Fruit fly (Drosophila melanogaster) whole organism, embryonic: ENCODE results near the gene Hrb98DE.

Experiments
- Adf1 ChIP-seq: fragments of 200-800 bp; sonication (Bioruptor generic); IDR thresholded peaks from 2 replicates; pipeline ENCODE4 v1.3.6; 2022; ENCODE audit warnings: missing biosample characterization, missing genetic modification characterization
- CG10979 ChIP-seq: fragments of 200-800 bp; sonication (Bioruptor generic); optimal IDR thresholded peaks from 2 replicates; lab custom pipeline; 2018; ENCODE audit warnings: missing biosample characterization, mild to moderate bottlenecking, missing genetic modification characterization, moderate library complexity
- CG11695 ChIP-seq: fragments of 200-800 bp; sonication (Bioruptor generic); IDR thresholded peaks from 3 replicates; pipeline ENCODE4 v1.3.6; 2022; ENCODE audit warnings: missing biosample characterization, missing genetic modification characterization
- CG12071 ChIP-seq: fragments of 200-800 bp; sonication (Bioruptor generic); optimal IDR thresholded peaks from 3 replicates; lab custom pipeline; 2018; ENCODE audit warnings: missing biosample characterization, mild to moderate bottlenecking, missing genetic modification characterization
- CG12104 ChIP-seq: fragments of 200-800 bp; sonication (Bioruptor generic); optimal IDR thresholded peaks from 3 replicates; lab custom pipeline; 2016; ENCODE audit warnings: missing biosample characterization, missing genetic modification characterization
- CG17186 ChIP-seq: fragments of 200-800 bp; sonication (Bioruptor generic); optimal IDR thresholded peaks from 3 replicates; lab custom pipeline; 2017; ENCODE audit warnings: missing biosample characterization, missing genetic modification reagents, missing genetic modification characterization
- CG17328 ChIP-seq: fragments of 200-800 bp; sonication (Bioruptor generic); IDR thresholded peaks from 2 replicates; pipeline ENCODE4 v1.3.6; 2022; ENCODE audit warnings: missing biosample characterization, missing genetic modification characterization
- CG17802 ChIP-seq: fragments of 200-800 bp; sonication (Bioruptor generic); optimal IDR thresholded peaks from 2 replicates; lab custom pipeline; 2018; ENCODE audit warnings: missing biosample characterization, mild to moderate bottlenecking, missing genetic modification characterization, moderate library complexity
- CG18011 ChIP-seq: fragments of 200-800 bp; sonication (Bioruptor generic); optimal IDR thresholded peaks from 2 replicates; lab custom pipeline; 2017; ENCODE audit warnings: missing biosample characterization, missing genetic modification characterization, mild to moderate bottlenecking, moderate library complexity, missing genotype
- CG2678 ChIP-seq: fragments of 200-800 bp; sonication (Bioruptor generic); optimal IDR thresholded peaks from 3 replicates; lab custom pipeline; 2019; ENCODE audit warnings: missing biosample characterization, mild to moderate bottlenecking, missing genetic modification characterization, moderate library complexity
- CG30431 ChIP-seq: fragments of 200-800 bp; sonication (Bioruptor generic); optimal IDR thresholded peaks from 2 replicates; lab custom pipeline; 2017; ENCODE audit warnings: missing biosample characterization, missing genetic modification characterization
- CG31441 ChIP-seq: fragments of 200-800 bp; sonication (Bioruptor generic); IDR thresholded peaks from 2 replicates; pipeline ENCODE4 v1.3.6; 2022; ENCODE audit warnings: missing biosample characterization, missing genetic modification characterization
- CG3281 ChIP-seq: fragments of 200-800 bp; sonication (Bioruptor generic); optimal IDR thresholded peaks from 3 replicates; lab custom pipeline; 2017; ENCODE audit warnings: missing biosample characterization, mild to moderate bottlenecking, missing genetic modification characterization
- CG6689 ChIP-seq: fragments of 200-800 bp; sonication (Bioruptor generic); IDR thresholded peaks from 2 replicates; pipeline ENCODE4 v1.3.6; 2022; ENCODE audit warnings: missing biosample characterization, missing genetic modification characterization
- CG6813 ChIP-seq: fragments of 200-800 bp; sonication (Bioruptor generic); optimal IDR thresholded peaks from 2 replicates; lab custom pipeline; 2017; ENCODE audit warnings: missing biosample characterization, missing genetic modification characterization, mild to moderate bottlenecking, moderate library complexity, missing genetic modification reagents
- CG9609 ChIP-seq: fragments of 200-800 bp; sonication (Bioruptor generic); optimal IDR thresholded peaks from 3 replicates; lab custom pipeline; 2016; ENCODE audit warnings: missing biosample characterization, missing genetic modification characterization
- Chrac-16 ChIP-seq: fragments of 200-800 bp; sonication (Bioruptor generic); optimal IDR thresholded peaks from 3 replicates; lab custom pipeline; 2016; ENCODE audit warnings: missing biosample characterization, missing genetic modification characterization
- Deaf1 ChIP-seq: fragments of 200-800 bp; optimal IDR thresholded peaks from 3 replicates; lab custom pipeline; 2019; ENCODE audit warnings: missing biosample characterization, mild to moderate bottlenecking, missing genetic modification characterization, moderate library complexity
- Dip3 ChIP-seq: fragments of 200-800 bp; sonication (Bioruptor generic); optimal IDR thresholded peaks from 3 replicates; lab custom pipeline; 2016; ENCODE audit warnings: missing biosample characterization, missing genetic modification characterization
- Dll ChIP-seq: fragments of 200-800 bp; sonication (Bioruptor generic); IDR thresholded peaks from 4 replicates; pipeline ENCODE4 v1.3.6; 2022; ENCODE audit warnings: missing biosample characterization, missing genetic modification characterization; ENCODE audit not compliant: partially characterized antibody
- Dref ChIP-seq: fragments of 200-800 bp; sonication (Bioruptor generic); IDR thresholded peaks from 2 replicates; pipeline ENCODE4 v1.3.6; 2022; ENCODE audit warnings: missing biosample characterization, missing genetic modification characterization
- Drgx ChIP-seq: fragments of 200-800 bp; sonication (Bioruptor generic); IDR thresholded peaks from 2 replicates; pipeline ENCODE4 v1.3.6; 2022; ENCODE audit warnings: missing biosample characterization, missing genetic modification characterization
- Ets97D ChIP-seq: fragments of 200-800 bp; sonication (Bioruptor generic); optimal IDR thresholded peaks from 3 replicates; lab custom pipeline; 2016; ENCODE audit warnings: missing biosample characterization, missing genetic modification characterization
- GATAe ChIP-seq: fragments of 200-800 bp; sonication (Bioruptor generic); conservative IDR thresholded peaks from 2 replicates; pipeline ENCODE4 v1.3.6; 2022; ENCODE audit warnings: missing biosample characterization, missing genetic modification characterization
- Lim3 ChIP-seq: fragments of 200-800 bp; sonication (Bioruptor generic); IDR thresholded peaks from 2 replicates; pipeline ENCODE4 v1.3.6; 2022; ENCODE audit warnings: missing biosample characterization, missing genetic modification characterization
- MTF-1 ChIP-seq: fragments of 200-800 bp; sonication (Bioruptor generic); optimal IDR thresholded peaks from 2 replicates; lab custom pipeline; 2018; ENCODE audit warnings: missing biosample characterization, mild to moderate bottlenecking, missing genetic modification characterization, borderline replicate concordance
- Oli ChIP-seq: fragments of 200-800 bp; sonication (Bioruptor generic); optimal IDR thresholded peaks from 2 replicates; lab custom pipeline; 2018; ENCODE audit warnings: missing biosample characterization, mild to moderate bottlenecking, missing genetic modification characterization, moderate library complexity
- Ptx1 ChIP-seq: fragments of 200-800 bp; sonication (Bioruptor generic); IDR thresholded peaks from 2 replicates; pipeline ENCODE4 v1.3.6; 2022; ENCODE audit warnings: missing biosample characterization, missing genetic modification characterization
- Sox102F ChIP-seq: fragments of 200-800 bp; sonication (Bioruptor generic); optimal IDR thresholded peaks from 2 replicates; lab custom pipeline; 2018; ENCODE audit warnings: missing biosample characterization, mild to moderate bottlenecking, missing genetic modification characterization, moderate library complexity
- Xrp1 ChIP-seq: fragments of 200-800 bp; sonication (Bioruptor generic); IDR thresholded peaks from 2 replicates; pipeline ENCODE4 v1.3.6; 2022; ENCODE audit warnings: missing biosample characterization, missing genetic modification characterization
- az2 ChIP-seq: fragments of 200-800 bp; sonication (Bioruptor generic); optimal IDR thresholded peaks from 3 replicates; lab custom pipeline; 2016; ENCODE audit warnings: missing biosample characterization, missing genetic modification characterization
- crol ChIP-seq: fragments of 200-800 bp; sonication (Bioruptor generic); IDR thresholded peaks from 2 replicates; pipeline ENCODE4 v1.3.6; 2022; ENCODE audit warnings: missing biosample characterization, missing genetic modification characterization
- cwo ChIP-seq: fragments of 200-800 bp; sonication (Bioruptor generic); optimal IDR thresholded peaks from 3 replicates; lab custom pipeline; 2017; ENCODE audit warnings: missing biosample characterization, missing genetic modification characterization, mild to moderate bottlenecking, moderate library complexity, missing genetic modification reagents
- dpn ChIP-seq, 2 experiments: fragments of 200-800 bp; sonication (Bioruptor generic); optimal IDR thresholded peaks; 3 replicates each; lab custom pipeline; 2016; ENCODE audit warnings: missing biosample characterization in 2 of 2, missing genetic modification characterization in 2 of 2
- dysf ChIP-seq: fragments of 200-800 bp; sonication (Bioruptor generic); IDR thresholded peaks from 3 replicates; pipeline ENCODE4 v1.3.6; 2022; ENCODE audit warnings: missing biosample characterization, missing genetic modification characterization
- en ChIP-seq: fragments of 200-800 bp; sonication (Bioruptor generic); optimal IDR thresholded peaks from 2 replicates; lab custom pipeline; 2016; ENCODE audit warnings: missing biosample characterization, missing genetic modification characterization
- esg ChIP-seq: fragments of 200-800 bp; sonication (Bioruptor generic); conservative IDR thresholded peaks from 2 replicates; pipeline ENCODE4 v1.3.6; 2022; ENCODE audit warnings: missing biosample characterization, missing genetic modification characterization
- grau ChIP-seq: fragments of 200-800 bp; optimal IDR thresholded peaks from 3 replicates; lab custom pipeline; 2019; ENCODE audit warnings: missing biosample characterization, mild to moderate bottlenecking, missing genetic modification characterization, moderate library complexity
- inv ChIP-seq: fragments of 200-800 bp; sonication (Bioruptor generic); IDR thresholded peaks from 2 replicates; pipeline ENCODE4 v1.3.6; 2022; ENCODE audit warnings: missing biosample characterization, missing genetic modification characterization; ENCODE audit not compliant: partially characterized antibody
- jumu ChIP-seq: fragments of 200-800 bp; sonication (Bioruptor generic); optimal IDR thresholded peaks from 3 replicates; lab custom pipeline; 2016; ENCODE audit warnings: missing biosample characterization, missing genetic modification characterization
- kay ChIP-seq: fragments of 200-800 bp; sonication (Bioruptor generic); optimal IDR thresholded peaks from 2 replicates; lab custom pipeline; 2016; ENCODE audit warnings: missing biosample characterization, missing genetic modification characterization
- nerfin-2 ChIP-seq: fragments of 200-800 bp; sonication (Bioruptor generic); IDR thresholded peaks from 2 replicates; pipeline ENCODE4 v1.3.6; 2022; ENCODE audit warnings: missing biosample characterization, missing genetic modification characterization; ENCODE audit not compliant: partially characterized antibody
- pan ChIP-seq, 4 experiments: fragments of >200 bp in 3 of 4; fragments of 200-800 bp in 1 of 4; sonication (Bioruptor generic) in 1 of 4; optimal IDR thresholded peaks in 3 of 4; IDR thresholded peaks in 1 of 4; 2 replicates each; pipeline versions ENCODE4 v1.3.6 to Lab custom; 2017 to 2022; ENCODE audit warnings: missing biosample characterization in 2 of 4, missing genetic modification characterization in 2 of 4, mixed read lengths in 1 of 4
- pita ChIP-seq: fragments of 200-800 bp; sonication (Bioruptor generic); optimal IDR thresholded peaks from 2 replicates; lab custom pipeline; 2017; ENCODE audit warnings: missing biosample characterization, mild to moderate bottlenecking, missing genetic modification characterization
- ro ChIP-seq: fragments of 200-800 bp; sonication (Bioruptor generic); IDR thresholded peaks from 2 replicates; pipeline ENCODE4 v1.3.6; 2022; ENCODE audit warnings: missing biosample characterization, missing genetic modification characterization
- sd ChIP-seq: fragments of 200-800 bp; sonication (Bioruptor generic); optimal IDR thresholded peaks from 3 replicates; lab custom pipeline; 2018; ENCODE audit warnings: missing biosample characterization, mild to moderate bottlenecking, missing genetic modification characterization, moderate library complexity
- stc ChIP-seq: fragments of 200-800 bp; sonication (Bioruptor generic); IDR thresholded peaks from 2 replicates; pipeline ENCODE4 v1.3.6; 2022; ENCODE audit warnings: missing biosample characterization, missing genetic modification characterization
- tap ChIP-seq: fragments of 200-800 bp; optimal IDR thresholded peaks from 3 replicates; lab custom pipeline; 2019; ENCODE audit warnings: missing biosample characterization, mild to moderate bottlenecking, missing genetic modification characterization, moderate library complexity
- z ChIP-seq: fragments of 200-800 bp; sonication (Bioruptor generic); IDR thresholded peaks from 3 replicates; pipeline ENCODE4 v1.3.6; 2022; ENCODE audit warnings: missing biosample characterization, missing genetic modification characterization

Hrb98DE gene

DNA sequence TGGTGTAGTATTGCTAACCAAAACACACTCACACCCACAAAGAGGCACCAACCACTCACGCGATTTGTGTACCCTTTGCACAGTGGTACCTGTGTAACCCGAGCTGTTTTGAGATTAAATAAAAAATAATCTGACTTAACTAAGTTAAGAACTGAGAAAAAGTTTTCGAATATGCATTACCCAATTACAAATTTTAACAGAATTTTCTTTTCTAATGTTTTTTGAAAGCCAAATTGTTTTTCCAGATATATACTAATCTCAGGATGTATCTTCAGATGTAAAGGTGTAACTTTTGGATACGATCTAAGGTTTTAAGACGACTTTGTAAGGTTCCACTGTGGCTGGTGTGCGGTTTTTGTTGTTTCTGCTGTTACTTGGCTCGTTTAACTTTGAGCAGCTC, 34.1 kb downstream of the Hrb98DE start (continued):
- TF ChIP-seq dysf (GFP tag; lab: Robert Waterston, UW) (0 out of 3 replicates have a peak, but pooled peaks have one; percentile 30), tap (tag; lab: Kevin White, UChicago) (no peak), CG30431 (GFP tag; lab: Kevin White, UChicago) (no peak), cwo (no peak), CG6813 (GFP tag; lab: Kevin White, UChicago) (no peak), CG6689 (peak; percentile 36), CG17802 (tag; lab: Kevin White, UChicago) (no peak), CG3281 (GFP tag; lab: Kevin White, UChicago) (no peak), CG12071 (GFP tag; lab: Kevin White, UChicago) (no peak), Ptx1 (GFP tag; lab: Robert Waterston, UW) (peak; percentile 28; the same call in 1 of the 2 replicates), CG18011 (GFP tag; lab: Kevin White, UChicago) (no peak), CG10979 (tag; lab: Kevin White, UChicago) (no peak), CG12104 (GFP tag; lab: Kevin White, UChicago) (no peak), Dref (GFP tag; lab: Robert Waterston, UW) (no peak), CG2678 (peak; percentile 12), Dip3 (GFP tag; lab: Kevin White, UChicago) (no peak), Dll (GFP tag; lab: Robert Waterston, UW) (no peak), jumu (no peak), pan (optimal IDR thresholded peaks at IDR 0.05; lab: Kevin White, UChicago) (no peak), pan (GFP tag; optimal IDR thresholded peaks at IDR 0.05 in 1 of 2, IDR thresholded peaks at IDR 0.05 in 1 of 2) (peak in 1 of 2 experiments; percentile 19), MTF-1 (GFP tag; lab: Kevin White, UChicago) (no peak), CG31441 (GFP tag; lab: Robert Waterston, UW) (0 out of 2 replicates have a peak, but pooled peaks have one; percentile 19), Deaf1 (no peak), Xrp1 (GFP tag; lab: Robert Waterston, UW) (0 out of 2 replicates have a peak, but pooled peaks have one; percentile 13), en (no peak), CG11695 (GFP tag; lab: Robert Waterston, UW) (peak; percentile 38; the same call in 1 of the 3 replicates), CG9609 (GFP tag; lab: Kevin White, UChicago) (no peak), Chrac-16 (no peak), GATAe (GFP tag; lab: Robert Waterston, UW) (no peak), CG17186 (no peak), inv (GFP tag; lab: Robert Waterston, UW) (no peak), pita (GFP tag; lab: Kevin White, UChicago) (no peak), Lim3 (no peak), CG17328 (GFP tag; lab: Robert Waterston, UW) (0 out of 2 replicates have a peak, but pooled peaks have one; percentile 14), Adf1 (GFP tag; lab: Robert Waterston, UW) (no peak), dpn (GFP tag; optimal IDR thresholded peaks at IDR 0.05; lab: Kevin White, UChicago) (no peak), sd (tag; lab: Kevin White, UChicago) (no peak), z (GFP tag; lab: Robert Waterston, UW) (no peak), Sox102F (GFP tag; lab: Kevin White, UChicago) (peak; percentile 29), ro (no peak), nerfin-2 (GFP tag; lab: Robert Waterston, UW) (no peak), az2 (GFP tag; lab: Kevin White, UChicago) (no peak), Drgx (GFP tag; lab: Robert Waterston, UW) (peak; percentile 73), Oli (tag; lab: Kevin White, UChicago) (peak; percentile 22), kay (GFP tag; lab: Kevin White, UChicago) (no peak), Ets97D (GFP tag; lab: Kevin White, UChicago) (no peak), grau (peak; percentile 53), esg (GFP tag; lab: Robert Waterston, UW) (0 out of 2 replicates have a peak, but pooled peaks have one; percentile 18), crol (no peak), stc (GFP tag; lab: Robert Waterston, UW) (0 out of 2 replicates have a peak, but pooled peaks have one; percentile 7)
